Fruit fly (Drosophila melanogaster): ENCODE measurements around the gene HP1e.

The HP1e gene

DNA sequence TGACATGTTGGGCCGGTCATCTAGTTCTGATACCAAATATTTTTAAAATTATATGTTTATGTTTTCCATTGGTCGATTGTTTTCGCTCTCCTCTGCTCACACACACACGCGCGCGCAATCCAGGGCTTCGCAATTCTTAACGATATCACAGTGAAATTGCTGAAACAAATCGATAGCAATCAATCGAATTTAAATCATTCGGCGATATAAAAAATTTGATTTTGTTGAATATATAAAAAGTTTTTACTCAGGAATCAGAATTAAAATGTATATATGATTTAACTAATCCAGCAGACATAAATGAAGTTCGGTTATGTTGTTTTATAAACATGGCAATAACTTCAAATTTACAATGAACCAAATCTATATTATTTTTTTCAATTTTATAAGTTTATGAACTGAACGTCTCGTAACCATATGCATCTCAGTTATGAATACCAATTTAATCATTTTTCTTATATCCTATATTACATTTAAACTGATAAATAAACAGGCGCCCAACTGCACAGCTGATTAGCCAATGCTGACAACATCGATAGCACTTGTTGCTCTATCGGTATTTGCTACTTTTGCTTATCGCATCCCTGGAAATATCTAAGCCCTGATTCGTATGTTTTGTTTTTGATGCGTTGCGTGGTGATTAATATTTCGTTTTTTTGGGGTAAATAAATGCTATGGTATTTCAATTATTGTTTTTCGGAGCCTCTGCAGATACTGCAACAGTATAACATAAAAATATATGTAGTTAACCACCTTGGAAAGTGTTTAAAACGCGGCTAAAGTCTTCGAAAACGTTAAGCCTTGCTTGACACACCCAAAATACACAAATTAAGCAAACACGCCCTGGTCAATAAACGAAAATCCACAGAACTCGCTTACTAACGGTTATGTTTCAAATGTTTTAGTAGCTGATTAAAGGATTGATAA lies 13.3 kb downstream of the HP1e start, which contains the start of the genes Aduk and pasi2:
Aduk (minus strand) TSS at position 123 of the 927 bp plus-strand sequence.
pasi2 (plus strand) TSS at position 579 of the 927 bp plus-strand sequence.
- no peak for TF ChIP-seq Dfd (GFP tag; optimal IDR thresholded peaks at IDR 0.05)
- TF ChIP-seq CrebA (GFP tag; optimal IDR thresholded peaks at IDR 0.05; ENCODE audit: borderline replicate concordance) = no peak
- TF ChIP-seq dl (GFP tag; optimal IDR thresholded peaks at IDR 0.05; ENCODE audit: insufficient read depth in 1 of 2, partially characterized antibody in 2 of 2) = no peak
- no peak for TF ChIP-seq Myc (optimal IDR thresholded peaks at IDR 0.05)
- TF ChIP-seq psq (GFP tag; optimal IDR thresholded peaks at IDR 0.05) = peak; percentile 7
- peak; percentile 20 for TF ChIP-seq rgr (GFP tag; optimal IDR thresholded peaks at IDR 0.05)
- peak; percentile 5 for TF ChIP-seq tai (GFP tag; optimal IDR thresholded peaks at IDR 0.05)
- TF ChIP-seq Abd-B (GFP tag; optimal IDR thresholded peaks at IDR 0.05) = no peak
- no peak for TF ChIP-seq foxo (GFP tag; optimal IDR thresholded peaks at IDR 0.05)
- TF ChIP-seq dmrt93B (GFP tag; optimal IDR thresholded peaks at IDR 0.05) = no peak
- no peak for TF ChIP-seq sage (GFP tag; optimal IDR thresholded peaks at IDR 0.05)
- no peak for TF ChIP-seq sv (GFP tag; optimal IDR thresholded peaks at IDR 0.05)
- TF ChIP-seq dsf (GFP tag; optimal IDR thresholded peaks at IDR 0.05; ENCODE audit: borderline replicate concordance) = no peak
- TF ChIP-seq usp (GFP tag; optimal IDR thresholded peaks at IDR 0.05) = no peak
- no peak for TF ChIP-seq br (GFP tag; optimal IDR thresholded peaks at IDR 0.05)
- no peak for TF ChIP-seq brk (GFP tag; optimal IDR thresholded peaks at IDR 0.05)
- peak; percentile 33 for TF ChIP-seq Sp1 (GFP tag; optimal IDR thresholded peaks at IDR 0.05)
- peak; percentile 15 for TF ChIP-seq HLH106 (tag; optimal IDR thresholded peaks at IDR 0.05)
- no peak for TF ChIP-seq GATAd (GFP tag; optimal IDR thresholded peaks at IDR 0.05)
- no peak for TF ChIP-seq Hr78 (GFP tag; optimal IDR thresholded peaks at IDR 0.05)
- TF ChIP-seq jim (GFP tag; optimal IDR thresholded peaks at IDR 0.05) = no peak
- no peak for TF ChIP-seq CG9705 (GFP tag; optimal IDR thresholded peaks at IDR 0.05)
- TF ChIP-seq h (GFP tag; optimal IDR thresholded peaks at IDR 0.05) = no peak
- TF ChIP-seq Hr83 (GFP tag; optimal IDR thresholded peaks at IDR 0.05; ENCODE audit: poor library complexity, severe bottlenecking) = no peak
- TF ChIP-seq Rel (GFP tag; optimal IDR thresholded peaks at IDR 0.05) = no peak
- peak; percentile 13 for TF ChIP-seq Rel (tag; optimal IDR thresholded peaks at IDR 0.05)
- TF ChIP-seq N (GFP tag; optimal IDR thresholded peaks at IDR 0.05) = no peak
- TF ChIP-seq pan (optimal IDR thresholded peaks at IDR 0.05) = no peak
- no peak for TF ChIP-seq Mio (GFP tag; optimal IDR thresholded peaks at IDR 0.05)
- TF ChIP-seq fru (GFP tag; optimal IDR thresholded peaks at IDR 0.05) = no peak
- TF ChIP-seq CG32264 (GFP tag; optimal IDR thresholded peaks at IDR 0.05) = no peak
- TF ChIP-seq Dif (GFP tag; optimal IDR thresholded peaks at IDR 0.05; ENCODE audit: partially characterized antibody) = no peak
- TF ChIP-seq Jra (GFP tag; optimal IDR thresholded peaks at IDR 0.05) = no peak
- TF ChIP-seq ey (GFP tag; optimal IDR thresholded peaks at IDR 0.05) = no peak
- TF ChIP-seq Vsx2 (GFP tag; optimal IDR thresholded peaks at IDR 0.05; ENCODE audit: partially characterized antibody) = peak; percentile 2
- TF ChIP-seq Hnf4 (GFP tag; optimal IDR thresholded peaks at IDR 0.05) = peak; percentile 43
- TF ChIP-seq lola (GFP tag; optimal IDR thresholded peaks at IDR 0.05) = no peak
- TF ChIP-seq woc (GFP tag; optimal IDR thresholded peaks at IDR 0.05) = peak; percentile 40
- peak; percentile 3 for TF ChIP-seq OdsH (GFP tag; optimal IDR thresholded peaks at IDR 0.05)
